Worm (Caenorhabditis elegans): Measurements from ENCODE around the gene C44C1.6.
A peak's percentile ranks its signal among the peaks of the same experiment; 100 is the strongest.

C44C1.6 gene

DNA sequence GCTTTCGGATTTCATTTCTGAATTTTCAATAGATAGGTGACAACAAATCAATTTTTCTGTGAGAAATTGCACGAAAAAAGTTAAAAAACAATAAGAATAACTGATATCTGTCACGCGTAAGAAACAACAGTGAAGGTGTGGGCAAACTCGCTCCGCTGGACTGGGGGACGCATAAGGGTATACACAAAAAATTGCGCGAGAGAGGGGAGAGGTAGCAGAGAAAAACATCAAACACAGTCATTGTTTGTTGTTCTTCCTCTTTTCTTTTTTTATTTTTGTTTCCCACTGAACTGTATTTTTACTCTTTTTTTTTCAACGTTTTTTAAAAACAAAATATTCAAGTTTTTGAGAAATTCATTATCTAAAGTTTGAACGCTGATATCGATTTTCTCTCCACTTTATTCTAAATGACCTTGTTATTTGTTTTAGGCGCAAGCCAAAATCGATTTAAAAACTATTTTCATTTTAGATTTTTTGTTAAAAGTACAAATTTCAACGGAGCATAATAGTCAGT lies 45.5 kb downstream of the C44C1.6 start, which contains the start of the genes pifk-1 and tbc-11 (continued):
- TF ChIP-seq lsy-2 (tag; optimal IDR thresholded peaks at IDR 0.05) (peak in 1 of 2 experiments; percentile 62), pax-3 (tag; optimal IDR thresholded peaks at IDR 0.05) (no peak), zip-4 (GFP tag; optimal IDR thresholded peaks at IDR 0.05) (no peak), skn-1 (tag; optimal IDR thresholded peaks at IDR 0.05) (peak; percentile 85), dpl-1 (GFP tag; optimal IDR thresholded peaks at IDR 0.05) (peak; percentile 22 to 39 (median 27)), mef-2 (tag; optimal IDR thresholded peaks at IDR 0.05) (no peak), nhr-237 (tag; optimal IDR thresholded peaks at IDR 0.05) (peak; percentile 14), egl-13 (tag; optimal IDR thresholded peaks at IDR 0.05) (no peak), fos-1 (tag; optimal IDR thresholded peaks at IDR 0.05) (peak; percentile 29), efl-3 (GFP tag; optimal IDR thresholded peaks at IDR 0.05) (no peak), C16A3.4 (tag; optimal IDR thresholded peaks at IDR 0.05) (peak; percentile 54), irx-1 (tag; optimal IDR thresholded peaks at IDR 0.05) (no peak), nhr-12 (tag; optimal IDR thresholded peaks at IDR 0.05) (no peak), mab-9 (GFP tag; IDR thresholded peaks at IDR 0.05) (no peak), unc-130 (tag; optimal IDR thresholded peaks at IDR 0.05) (no peak), ceh-8 (GFP tag; optimal IDR thresholded peaks at IDR 0.05) (no peak), fkh-10 (GFP tag; optimal IDR thresholded peaks at IDR 0.05) (no peak), ceh-90 (tag; optimal IDR thresholded peaks at IDR 0.05) (no peak), elt-2 (tag; optimal IDR thresholded peaks at IDR 0.05) (no peak), lin-39 (tag; optimal IDR thresholded peaks at IDR 0.05) (no peak), ceh-63 (GFP tag; optimal IDR thresholded peaks at IDR 0.05) (no peak), alr-1 (tag; optimal IDR thresholded peaks at IDR 0.05; ENCODE audit: borderline replicate concordance) (no peak), lin-15B (tag; optimal IDR thresholded peaks at IDR 0.05) (no peak), nhr-28 (tag; optimal IDR thresholded peaks at IDR 0.05) (no peak), mep-1 (tag; optimal IDR thresholded peaks at IDR 0.05) (peak; percentile 64), nhr-19 (GFP tag; conservative IDR thresholded peaks at IDR 0.05) (no peak), sox-4 (tag; optimal IDR thresholded peaks at IDR 0.05) (no peak), nhr-47 (tag; optimal IDR thresholded peaks at IDR 0.05) (peak; percentile 37), aly-2 (tag; optimal IDR thresholded peaks at IDR 0.05) (no peak), tbx-2 (tag; optimal IDR thresholded peaks at IDR 0.05) (peak; percentile 21), fkh-4 (tag; optimal IDR thresholded peaks at IDR 0.05; ENCODE audit: borderline replicate concordance) (no peak), ces-1 (GFP tag; optimal IDR thresholded peaks at IDR 0.05) (no peak), efl-1 (optimal IDR thresholded peaks at IDR 0.05) (peak; percentile 28 to 43), efl-1 (GFP tag; optimal IDR thresholded peaks at IDR 0.05 in 1 of 2) (peak in 1 of 2 experiments; percentile 3), egl-27 (tag; optimal IDR thresholded peaks at IDR 0.05) (no peak), nhr-20 (tag; optimal IDR thresholded peaks at IDR 0.05) (peak; percentile 41), nhr-77 (tag; optimal IDR thresholded peaks at IDR 0.05) (no peak), unc-98 (GFP tag; IDR thresholded peaks at IDR 0.05) (no peak), lin-14 (GFP tag; optimal IDR thresholded peaks at IDR 0.05) (peak; percentile 80), dsc-1 (tag; optimal IDR thresholded peaks at IDR 0.05) (no peak), hlh-17 (GFP tag; optimal IDR thresholded peaks at IDR 0.05; ENCODE audit: borderline replicate concordance) (no peak), snu-23 (GFP tag; optimal IDR thresholded peaks at IDR 0.05) (peak; percentile 65), C04F5.9 (tag; optimal IDR thresholded peaks at IDR 0.05) (no peak), C34B4.2 (tag; optimal IDR thresholded peaks at IDR 0.05) (no peak), pag-3 (tag; optimal IDR thresholded peaks at IDR 0.05; ENCODE audit: borderline replicate concordance, insufficient read depth) (no peak), grh-1 (GFP tag; IDR thresholded peaks at IDR 0.05) (no peak), ztf-4 (tag; optimal IDR thresholded peaks at IDR 0.05) (no peak), fkh-8 (tag; optimal IDR thresholded peaks at IDR 0.05) (peak; percentile 21), lin-35 (GFP tag; optimal IDR thresholded peaks at IDR 0.05) (peak in 1 of 2 experiments; percentile 74), rnt-1 (tag; optimal IDR thresholded peaks at IDR 0.05) (no peak), hpl-2 (GFP tag; optimal IDR thresholded peaks at IDR 0.05) (no peak), nhr-85 (tag) (no peak), nhr-90 (tag; optimal IDR thresholded peaks at IDR 0.05; ENCODE audit: poor library complexity) (peak; percentile 23)
